Worm (Caenorhabditis elegans) whole organism, young adult: ENCODE results near the gene R13D11.10.

Experiments used
- B0336.3 ChIP-seq: fragments of 200-800 bp; sonication (Bioruptor generic); IDR thresholded peaks from 2 replicates; pipeline ENCODE4 v1.3.6; 2022; ENCODE audit warnings: missing genetic modification characterization, missing compliant biosample characterization
- D2030.7 ChIP-seq: fragments of 200-800 bp; sonication (Bioruptor generic); IDR thresholded peaks from 2 replicates; pipeline ENCODE4 v1.3.6; 2022; ENCODE audit warnings: missing genetic modification reagents, missing genetic modification characterization, missing compliant biosample characterization
- F33H1.4 ChIP-seq: fragments of 200-800 bp; sonication (Bioruptor generic); IDR thresholded peaks from 2 replicates; pipeline ENCODE4 v1.3.6; 2022; ENCODE audit warnings: missing genetic modification reagents, missing genetic modification characterization, missing compliant biosample characterization
- F37B4.10 ChIP-seq: fragments of 200-800 bp; sonication (Bioruptor generic); IDR thresholded peaks from 2 replicates; pipeline ENCODE4 v1.3.6; 2022; ENCODE audit warnings: missing genetic modification characterization, missing compliant biosample characterization
- F49E8.2 ChIP-seq: sonication (generic microtip); optimal IDR thresholded peaks from 3 replicates; lab custom pipeline; 2017; ENCODE audit warnings: missing genetic modification characterization, mild to moderate bottlenecking, missing compliant biosample characterization, antibody characterized with exemption, moderate library complexity; ENCODE audit not compliant: insufficient read depth
- T26A5.8 ChIP-seq: sonication (generic microtip); optimal IDR thresholded peaks from 2 replicates; lab custom pipeline; 2016; ENCODE audit warnings: missing genetic modification characterization, missing compliant biosample characterization
- Y53G8AR.9 ChIP-seq: fragments of 200-800 bp; sonication (Bioruptor generic); conservative IDR thresholded peaks from 2 replicates; pipeline ENCODE4 v1.3.6; 2022; ENCODE audit warnings: missing genetic modification reagents, missing genetic modification characterization, missing compliant biosample characterization
- akir-1 ChIP-seq: fragments of 200-800 bp; sonication (Bioruptor generic); optimal IDR thresholded peaks from 2 replicates; lab custom pipeline; 2018; ENCODE audit warnings: mild to moderate bottlenecking, missing genetic modification characterization, moderate library complexity, missing compliant biosample characterization
- ama-1 ChIP-seq, 3 experiments: fragments of 150-350 bp in 1 of 3; sonication (generic microtip) in 2 of 3; optimal IDR thresholded peaks; 2 replicates each; lab custom pipeline; 2014 to 2018; ENCODE audit warnings: missing biosample characterization in 2 of 3, missing genetic modification characterization in 2 of 3, missing genetic modification reagents in 2 of 3
- attf-3 ChIP-seq: fragments of 200-800 bp; sonication (Bioruptor generic); conservative IDR thresholded peaks from 2 replicates; pipeline ENCODE4 v1.3.6; 2022; ENCODE audit warnings: missing genetic modification reagents, missing genetic modification characterization, missing compliant biosample characterization
- ccch-3 ChIP-seq: fragments of 200-800 bp; sonication (Bioruptor generic); optimal IDR thresholded peaks from 2 replicates; lab custom pipeline; 2018; ENCODE audit warnings: mild to moderate bottlenecking, missing genetic modification characterization, missing compliant biosample characterization
- cebp-1 ChIP-seq, 2 experiments: fragments of 200-800 bp in 1 of 2; sonication (Bioruptor generic) in 1 of 2; sonication (generic microtip) in 1 of 2; IDR thresholded peaks in 1 of 2; optimal IDR thresholded peaks in 1 of 2; 2 replicates each; pipeline versions ENCODE4 v1.3.6 to Lab custom; 2017 to 2022; ENCODE audit warnings: missing compliant biosample characterization in 2 of 2, missing genetic modification characterization in 2 of 2, mild to moderate bottlenecking in 1 of 2, missing genetic modification reagents in 1 of 2, moderate library complexity in 1 of 2
- cebp-2 ChIP-seq: fragments of 200-800 bp; sonication (Bioruptor generic); IDR thresholded peaks from 2 replicates; pipeline ENCODE4 v1.3.6; 2022; ENCODE audit warnings: missing genetic modification characterization, missing compliant biosample characterization
- ceh-100 ChIP-seq: fragments of 200-800 bp; sonication (Bioruptor generic); IDR thresholded peaks from 2 replicates; pipeline ENCODE4 v1.3.6; 2022; ENCODE audit warnings: missing genetic modification reagents, missing genetic modification characterization, missing compliant biosample characterization
- ceh-58 ChIP-seq: fragments of 200-800 bp; sonication (Bioruptor generic); IDR thresholded peaks from 2 replicates; pipeline ENCODE4 v1.3.6; 2022; ENCODE audit warnings: missing genetic modification characterization, missing compliant biosample characterization
- ceh-79 ChIP-seq: sonication (generic microtip); optimal IDR thresholded peaks from 2 replicates; lab custom pipeline; 2017; ENCODE audit warnings: mild to moderate bottlenecking, missing genetic modification characterization, missing compliant biosample characterization
- dox-1 ChIP-seq: fragments of 200-800 bp; sonication (Bioruptor generic); IDR thresholded peaks from 2 replicates; pipeline ENCODE4 v1.3.6; 2022; ENCODE audit warnings: missing genetic modification reagents, missing genetic modification characterization, missing compliant biosample characterization
- dpl-1 ChIP-seq: fragments of 150-350 bp; optimal IDR thresholded peaks from 2 replicates; lab custom pipeline; 2014; ENCODE audit warnings: missing biosample characterization, missing genetic modification reagents, missing genetic modification characterization
- efl-1 ChIP-seq: fragments of 150-350 bp; optimal IDR thresholded peaks from 2 replicates; lab custom pipeline; 2014; ENCODE audit warnings: missing biosample characterization, missing genetic modification reagents, missing genetic modification characterization
- ekl-4 ChIP-seq: fragments of 200-800 bp; sonication (Bioruptor generic); IDR thresholded peaks from 2 replicates; pipeline ENCODE4 v1.3.6; 2022; ENCODE audit warnings: missing genetic modification reagents, missing genetic modification characterization, missing compliant biosample characterization
- him-1 ChIP-seq: sonication (generic microtip); optimal IDR thresholded peaks from 2 replicates; lab custom pipeline; 2016; ENCODE audit warnings: missing genotype, missing genetic modification reagents, missing genetic modification characterization, missing compliant biosample characterization
- hmg-1.2 ChIP-seq: fragments of 200-800 bp; sonication (Bioruptor generic); IDR thresholded peaks from 2 replicates; pipeline ENCODE4 v1.3.6; 2022; ENCODE audit warnings: missing genetic modification reagents, missing genetic modification characterization, missing compliant biosample characterization
- hmg-20 ChIP-seq: fragments of 200-800 bp; sonication (Bioruptor generic); IDR thresholded peaks from 2 replicates; pipeline ENCODE4 v1.3.6; 2022; ENCODE audit warnings: missing genetic modification reagents, missing genetic modification characterization, missing compliant biosample characterization
- hrde-1 ChIP-seq: sonication (generic microtip); optimal IDR thresholded peaks from 2 replicates; lab custom pipeline; 2016; ENCODE audit warnings: missing genetic modification characterization, mild to moderate bottlenecking, missing compliant biosample characterization, moderate library complexity, missing genotype, missing genetic modification reagents, borderline replicate concordance
- hsf-1 ChIP-seq: fragments of 200-800 bp; sonication (Bioruptor generic); IDR thresholded peaks from 2 replicates; pipeline ENCODE4 v1.3.6; 2022; ENCODE audit warnings: missing genetic modification reagents, missing genetic modification characterization, missing compliant biosample characterization
- let-526 ChIP-seq: fragments of 200-800 bp; sonication (Bioruptor generic); IDR thresholded peaks from 2 replicates; pipeline ENCODE4 v1.3.6; 2022; ENCODE audit warnings: missing genetic modification reagents, missing genetic modification characterization, missing compliant biosample characterization
- lin-35 ChIP-seq, 3 experiments: fragments of 150-350 bp in 2 of 3; sonication (generic microtip) in 1 of 3; optimal IDR thresholded peaks; 2 replicates each; lab custom pipeline; 2014 to 2018; ENCODE audit warnings: missing biosample characterization in 3 of 3, missing genetic modification characterization in 3 of 3, missing genetic modification reagents in 3 of 3
- lin-54 ChIP-seq: fragments of 200-800 bp; sonication (Bioruptor generic); optimal IDR thresholded peaks from 2 replicates; lab custom pipeline; 2018; ENCODE audit warnings: mild to moderate bottlenecking, missing genetic modification characterization, missing compliant biosample characterization
- lir-1 ChIP-seq: fragments of 200-800 bp; sonication (Bioruptor generic); conservative IDR thresholded peaks from 2 replicates; pipeline ENCODE4 v1.3.6; 2022; ENCODE audit warnings: missing genetic modification reagents, missing genetic modification characterization, missing compliant biosample characterization
- lsl-1 ChIP-seq: fragments of 200-800 bp; sonication (Bioruptor generic); optimal IDR thresholded peaks from 2 replicates; lab custom pipeline; 2018; ENCODE audit warnings: mild to moderate bottlenecking, missing genetic modification characterization, moderate library complexity, missing compliant biosample characterization
- madf-6 ChIP-seq: fragments of 200-800 bp; sonication (Bioruptor generic); IDR thresholded peaks from 2 replicates; pipeline ENCODE4 v1.3.6; 2022; ENCODE audit warnings: missing genetic modification reagents, missing genetic modification characterization, missing compliant biosample characterization
- mcd-1 ChIP-seq: fragments of 200-800 bp; sonication (Bioruptor generic); IDR thresholded peaks from 2 replicates; pipeline ENCODE4 v1.3.6; 2022; ENCODE audit warnings: missing genetic modification reagents, missing genetic modification characterization, missing compliant biosample characterization
- nfya-2 ChIP-seq: fragments of 200-800 bp; sonication (Bioruptor generic); IDR thresholded peaks from 2 replicates; pipeline ENCODE4 v1.3.6; 2022; ENCODE audit warnings: missing genetic modification reagents, missing genetic modification characterization, missing compliant biosample characterization
- nfyb-1 ChIP-seq: fragments of 200-800 bp; sonication (Bioruptor generic); IDR thresholded peaks from 2 replicates; pipeline ENCODE4 v1.3.6; 2022; ENCODE audit warnings: missing genetic modification reagents, missing genetic modification characterization, missing compliant biosample characterization
- nhr-80 ChIP-seq: sonication (generic microtip); optimal IDR thresholded peaks from 2 replicates; lab custom pipeline; 2016; ENCODE audit warnings: missing genetic modification characterization, missing compliant biosample characterization
- pbrm-1 ChIP-seq: fragments of 200-800 bp; sonication (Bioruptor generic); IDR thresholded peaks from 2 replicates; pipeline ENCODE4 v1.3.6; 2022; ENCODE audit warnings: missing genetic modification reagents, missing genetic modification characterization, missing compliant biosample characterization
- repo-1 ChIP-seq: sonication (generic microtip); optimal IDR thresholded peaks from 2 replicates; lab custom pipeline; 2017; ENCODE audit warnings: mild to moderate bottlenecking, missing genetic modification characterization, missing compliant biosample characterization
- rpc-1 ChIP-seq, 2 experiments: fragments of 150-350 bp in 1 of 2; sonication (generic microtip) in 1 of 2; optimal IDR thresholded peaks; 2 replicates each; lab custom pipeline; 2014 to 2018; ENCODE audit warnings: missing biosample characterization in 1 of 2, missing genetic modification characterization in 1 of 2, missing genetic modification reagents in 1 of 2, missing genotype in 1 of 2
- snpc-3.4 ChIP-seq: sonication (generic microtip); optimal IDR thresholded peaks from 2 replicates; lab custom pipeline; 2017; ENCODE audit warnings: missing genetic modification characterization, mild to moderate bottlenecking, missing compliant biosample characterization, antibody characterized with exemption, moderate library complexity, missing genotype, missing genetic modification reagents
- snpc-4 ChIP-seq, 5 experiments: fragments of 150-350 bp in 1 of 5; sonication (generic microtip) in 4 of 5; optimal IDR thresholded peaks; 2 replicates each; lab custom pipeline; 2014 to 2018; ENCODE audit warnings: missing genetic modification characterization in 5 of 5, missing biosample characterization in 3 of 5, antibody characterized with exemption in 2 of 5, mild to moderate bottlenecking in 2 of 5, missing compliant biosample characterization in 2 of 5, missing genotype in 2 of 5, moderate library complexity in 2 of 5, missing genetic modification reagents in 1 of 5
- tbp1 ChIP-seq: fragments of 200-800 bp; sonication (Bioruptor generic); optimal IDR thresholded peaks from 2 replicates; lab custom pipeline; 2018; ENCODE audit warnings: mild to moderate bottlenecking, missing genetic modification characterization, missing compliant biosample characterization
- tlf-1 ChIP-seq: fragments of 200-800 bp; sonication (Bioruptor generic); optimal IDR thresholded peaks from 2 replicates; lab custom pipeline; 2018; ENCODE audit warnings: mild to moderate bottlenecking, missing genetic modification characterization, missing compliant biosample characterization
- unc-130 ChIP-seq: sonication (generic microtip); optimal IDR thresholded peaks from 2 replicates; lab custom pipeline; 2016; ENCODE audit warnings: missing genetic modification reagents, missing genetic modification characterization, missing compliant biosample characterization
- ztf-6 ChIP-seq: fragments of 200-800 bp; sonication (Bioruptor generic); IDR thresholded peaks from 2 replicates; pipeline ENCODE4 v1.3.6; 2022; ENCODE audit warnings: missing genetic modification reagents, missing genetic modification characterization, missing compliant biosample characterization

The R13D11.10 gene

ce11 chrV:777285-777684 lies 35.7 kb downstream of the R13D11.10 start, which contains the start of gene R09E12.9:
TSS of gene R09E12.9 (plus strand) at chrV:777600.
- TF ChIP-seq nhr-80 (tag; lab: Kevin White, UChicago) (peak; percentile 3), akir-1 (no peak), hmg-1.2 (GFP tag; lab: Robert Waterston, UW) (peak; percentile 52; the same call in 1 of the 2 replicates), Y53G8AR.9 (GFP tag; lab: Robert Waterston, UW) (no peak), ceh-100 (no peak), lir-1 (GFP tag; lab: Robert Waterston, UW) (no peak)

ce11 chrV:774875-775359 lies 38.1 kb downstream of the R13D11.10 start, which contains the start of gene srbc-58:
TSS of gene srbc-58 (plus strand) at chrV:774995.
- no peak for TF ChIP-seq rpc-1 (optimal IDR thresholded peaks at IDR 0.05; lab: Kevin White, UChicago)
- TF ChIP-seq rpc-1 (tag; optimal IDR thresholded peaks at IDR 0.05; lab: Kevin White, UChicago) = no peak
- no peak for TF ChIP-seq unc-130 (GFP tag; lab: Kevin White, UChicago)
- TF ChIP-seq lsl-1 = peak; percentile 27
- peak; percentile 27 for TF ChIP-seq madf-6 (GFP tag; lab: Robert Waterston, UW)
- TF ChIP-seq lin-54 (GFP tag; lab: Kevin White, UChicago) = peak; percentile 77
- no peak for TF ChIP-seq cebp-1 (GFP tag; IDR thresholded peaks at IDR 0.05; lab: Robert Waterston, UW)
- TF ChIP-seq cebp-1 (tag; optimal IDR thresholded peaks at IDR 0.05; lab: Kevin White, UChicago) = peak; percentile 30
- peak; percentile 78 for TF ChIP-seq ekl-4 (GFP tag; lab: Robert Waterston, UW)
- peak; percentile 8 for TF ChIP-seq ceh-79 (tag; lab: Kevin White, UChicago)
- no peak for TF ChIP-seq F37B4.10 (GFP tag; lab: Robert Waterston, UW)
- peak; percentile 45; the same call in 1 of the 2 replicates for TF ChIP-seq D2030.7 (GFP tag; lab: Robert Waterston, UW)
- peak; percentile 24 for TF ChIP-seq repo-1 (tag; lab: Kevin White, UChicago)
- TF ChIP-seq mcd-1 = peak; percentile 83
- TF ChIP-seq B0336.3 = peak; percentile 83
- no peak for TF ChIP-seq nfya-2
- no peak for TF ChIP-seq attf-3 (GFP tag; lab: Robert Waterston, UW)
- no peak for TF ChIP-seq ama-1 (optimal IDR thresholded peaks at IDR 0.05; lab: Kevin White, UChicago)
- TF ChIP-seq ama-1 (GFP tag; optimal IDR thresholded peaks at IDR 0.05; lab: Kevin White, UChicago) = peak in 1 of 2 experiments; percentile 52
- no peak for TF ChIP-seq ccch-3 (GFP tag; lab: Kevin White, UChicago)
- TF ChIP-seq tbp1 (GFP tag; lab: Kevin White, UChicago) = peak; percentile 11
- peak; percentile 39; the same call in 1 of the 2 replicates for TF ChIP-seq pbrm-1 (GFP tag; lab: Robert Waterston, UW)
- TF ChIP-seq hmg-20 = no peak
- peak; percentile 85 for TF ChIP-seq efl-1 (GFP tag; lab: Kevin White, UChicago)
- TF ChIP-seq snpc-3.4 = peak; percentile 49
- peak; percentile 52 for TF ChIP-seq dpl-1 (GFP tag; lab: Kevin White, UChicago)
- peak; percentile 43 for TF ChIP-seq F49E8.2 (tag; lab: Kevin White, UChicago)
- peak; percentile 72 for TF ChIP-seq tlf-1
- TF ChIP-seq dox-1 = 0 out of 2 replicates have a peak, but pooled peaks have one; percentile 10
- no peak for TF ChIP-seq snpc-4 (GFP tag; optimal IDR thresholded peaks at IDR 0.05; lab: Kevin White, UChicago)
- peak in 2 of 4 experiments; percentile 10 to 39 for TF ChIP-seq snpc-4 (tag; optimal IDR thresholded peaks at IDR 0.05; lab: Kevin White, UChicago)
- peak in 2 of 3 experiments; percentile 8 to 35 for TF ChIP-seq lin-35 (GFP tag; optimal IDR thresholded peaks at IDR 0.05; lab: Kevin White, UChicago)
- TF ChIP-seq ceh-58 (GFP tag; lab: Robert Waterston, UW) = 0 out of 2 replicates have a peak, but pooled peaks have one; percentile 52
- TF ChIP-seq hrde-1 (tag; lab: Kevin White, UChicago) = no peak
- TF ChIP-seq him-1 (tag; lab: Kevin White, UChicago) = peak; percentile 49
- TF ChIP-seq T26A5.8 = peak; percentile 2
- no peak for TF ChIP-seq cebp-2 (GFP tag; lab: Robert Waterston, UW)
- TF ChIP-seq F33H1.4 (GFP tag; lab: Robert Waterston, UW) = no peak
- TF ChIP-seq ztf-6 (GFP tag; lab: Robert Waterston, UW) = no peak
- no peak for TF ChIP-seq let-526 (GFP tag; lab: Robert Waterston, UW)
- TF ChIP-seq hsf-1 (GFP tag; lab: Robert Waterston, UW) = peak; percentile 75; the same call in 1 of the 2 replicates
- no peak for TF ChIP-seq nfyb-1 (GFP tag; lab: Robert Waterston, UW)
- peak; percentile 69; the same call in 1 of the 2 replicates for TF ChIP-seq Y53G8AR.9 (GFP tag; lab: Robert Waterston, UW)
